Fruit fly (Drosophila melanogaster): Measurements from ENCODE around the gene para.
A peak's percentile ranks its signal among the peaks of the same experiment; 100 is the strongest.

The para gene

DNA sequence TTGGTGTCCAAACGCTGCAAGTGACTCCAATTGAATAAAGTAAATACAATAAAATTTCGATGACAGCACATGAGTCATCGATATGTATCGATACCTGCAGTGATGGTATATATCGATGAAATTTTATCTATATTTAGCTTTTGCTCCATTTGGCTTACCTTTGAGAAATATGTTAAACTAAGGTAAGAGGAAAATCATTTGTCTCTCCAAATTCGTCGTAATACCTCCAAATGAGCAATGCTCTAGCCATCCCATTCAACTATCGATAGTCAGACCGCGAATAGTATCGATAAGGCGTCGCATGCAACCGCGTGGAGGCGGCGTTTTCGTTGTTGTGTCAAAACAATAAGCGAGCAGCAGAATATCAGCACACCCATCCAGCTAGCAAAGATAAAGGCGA, 91.7 kb downstream of the para start, which contains the start of the genes Cdc50 and rngo (continued):
- TF ChIP-seq CG18599 (GFP tag; optimal IDR thresholded peaks at IDR 0.05) (no peak), CG11696 (GFP tag; IDR thresholded peaks at IDR 0.05) (no peak), unpg (GFP tag; optimal IDR thresholded peaks at IDR 0.05) (no peak), CG10267 (tag; optimal IDR thresholded peaks at IDR 0.05) (peak; percentile 66), jumu (GFP tag; optimal IDR thresholded peaks at IDR 0.05) (peak; percentile 39), ftz-f1 (GFP tag; optimal IDR thresholded peaks at IDR 0.05) (no peak), CG15601 (tag; optimal IDR thresholded peaks at IDR 0.05) (no peak), CG12236 (GFP tag; optimal IDR thresholded peaks at IDR 0.05) (no peak), CG16815 (GFP tag; optimal IDR thresholded peaks at IDR 0.05) (no peak), CG4854 (GFP tag; optimal IDR thresholded peaks at IDR 0.05) (no peak), tup (GFP tag; optimal IDR thresholded peaks at IDR 0.05) (no peak), CG14441 (GFP tag; IDR thresholded peaks at IDR 0.05) (no peak), Dp (GFP tag; optimal IDR thresholded peaks at IDR 0.05) (peak; percentile 63), CG10274 (GFP tag; optimal IDR thresholded peaks at IDR 0.05) (no peak), CG32532 (GFP tag; IDR thresholded peaks at IDR 0.05) (no peak), CG14860 (GFP tag; IDR thresholded peaks at IDR 0.05; ENCODE audit: partially characterized antibody) (peak; percentile 99), Ptx1 (GFP tag; IDR thresholded peaks at IDR 0.05) (no peak), CG6854 (GFP tag; optimal IDR thresholded peaks at IDR 0.05) (no peak), CG10979 (tag; optimal IDR thresholded peaks at IDR 0.05) (peak; percentile 26), CG12104 (GFP tag; optimal IDR thresholded peaks at IDR 0.05) (peak; percentile 1), Atf6 (GFP tag; IDR thresholded peaks at IDR 0.05) (no peak), en (GFP tag; optimal IDR thresholded peaks at IDR 0.05) (no peak)

dm6 chrX:16428476-16428875, 104.4 kb downstream of the para start:
- no peak for TF ChIP-seq CG7786 (GFP tag; optimal IDR thresholded peaks at IDR 0.05)
- no peak for TF ChIP-seq Hr51 (GFP tag; optimal IDR thresholded peaks at IDR 0.05)
- TF ChIP-seq zen (tag; optimal IDR thresholded peaks at IDR 0.05): no peak
- peak; percentile 40 for TF ChIP-seq cg (GFP tag; optimal IDR thresholded peaks at IDR 0.05)
- TF ChIP-seq repo (GFP tag; optimal IDR thresholded peaks at IDR 0.05): no peak
- TF ChIP-seq ewg (GFP tag; optimal IDR thresholded peaks at IDR 0.05): peak; percentile 5
- 0 out of 4 replicates have a peak, but pooled peaks have one; percentile 35 for TF ChIP-seq chinmo (GFP tag; IDR thresholded peaks at IDR 0.05; ENCODE audit: partially characterized antibody)
- TF ChIP-seq NC2β (GFP tag; optimal IDR thresholded peaks at IDR 0.05): no peak
- peak; percentile 28 for TF ChIP-seq CG15479 (GFP tag; optimal IDR thresholded peaks at IDR 0.05)
- peak; percentile 58 for TF ChIP-seq crol (GFP tag; IDR thresholded peaks at IDR 0.05)

- TF ChIP-seq Med (GFP tag): peak; percentile 35
- no peak for TF ChIP-seq stc (GFP tag; IDR thresholded peaks at IDR 0.05)
- TF ChIP-seq Ssrp (tag; optimal IDR thresholded peaks at IDR 0.05): peak; percentile 11
- TF ChIP-seq CG1792 (GFP tag; optimal IDR thresholded peaks at IDR 0.05): no peak
- TF ChIP-seq MTF-1 (GFP tag; optimal IDR thresholded peaks at IDR 0.05; ENCODE audit: borderline replicate concordance): no peak
- TF ChIP-seq CG13424 (tag; optimal IDR thresholded peaks at IDR 0.05): peak; percentile 20
- peak; percentile 14 for TF ChIP-seq Fer1 (GFP tag; optimal IDR thresholded peaks at IDR 0.05)
- no peak for TF ChIP-seq grn (GFP tag; optimal IDR thresholded peaks at IDR 0.05)
- 0 out of 3 replicates have a peak, but pooled peaks have one; percentile 7 for TF ChIP-seq CG7357 (GFP tag; IDR thresholded peaks at IDR 0.05)
- TF ChIP-seq CG2712 (tag; optimal IDR thresholded peaks at IDR 0.05): peak; percentile 46
- TF ChIP-seq CG12391 (tag; optimal IDR thresholded peaks at IDR 0.05): peak; percentile 51
- no peak for TF ChIP-seq Hr51 (GFP tag; optimal IDR thresholded peaks at IDR 0.05)
- TF ChIP-seq sens (GFP tag): peak; percentile 45
- peak; percentile 35 for TF ChIP-seq CG30403 (GFP tag; optimal IDR thresholded peaks at IDR 0.05)
- no peak for TF ChIP-seq Atf6 (GFP tag; IDR thresholded peaks at IDR 0.05)
- peak; percentile 7 for TF ChIP-seq lilli (GFP tag; optimal IDR thresholded peaks at IDR 0.05)
- TF ChIP-seq nmo (GFP tag; optimal IDR thresholded peaks at IDR 0.05): peak; percentile 18
- TF ChIP-seq lola (GFP tag; optimal IDR thresholded peaks at IDR 0.05): peak in 1 of 3 experiments; percentile 21
These were observed 105.0 kb downstream of the para start for dm6 chrX:16427786-16428400.

All from whole organism, embryonic.